Worm (Caenorhabditis elegans) whole organism, midembryonic: ENCODE measurements around the gene timm-17B.2.

ENCODE experiments used
- T22C8.4 ChIP-seq: fragments of 200-800 bp; sonication (Bioruptor generic); IDR thresholded peaks from 2 replicates; pipeline ENCODE4 v1.3.6; 2022; ENCODE audit warnings: missing genetic modification characterization, missing compliant biosample characterization
- cog-1 ChIP-seq: sonication (generic microtip); optimal IDR thresholded peaks from 2 replicates; lab custom pipeline; 2016; ENCODE audit warnings: missing genetic modification characterization, missing compliant biosample characterization
- flt-1 ChIP-seq: fragments of 200-800 bp; sonication (Bioruptor generic); IDR thresholded peaks from 2 replicates; pipeline ENCODE4 v1.3.6; 2022; ENCODE audit warnings: missing genetic modification characterization, missing compliant biosample characterization
- klf-2 ChIP-seq: fragments of 200-800 bp; sonication (Bioruptor generic); conservative IDR thresholded peaks from 2 replicates; pipeline ENCODE4 v1.3.6; 2022; ENCODE audit warnings: missing genetic modification reagents, missing genetic modification characterization, missing compliant biosample characterization
- med-1 ChIP-seq: sonication (generic microtip); optimal IDR thresholded peaks from 2 replicates; lab custom pipeline; 2017; ENCODE audit warnings: missing genetic modification characterization, mild to moderate bottlenecking, missing compliant biosample characterization, antibody characterized with exemption, missing genetic modification reagents; ENCODE audit not compliant: insufficient read depth
- ztf-23 ChIP-seq: fragments of 200-800 bp; sonication (Bioruptor generic); IDR thresholded peaks from 2 replicates; pipeline ENCODE4 v1.3.6; 2022; ENCODE audit warnings: missing genetic modification reagents, missing genetic modification characterization, missing compliant biosample characterization

- TF ChIP-seq klf-2 (GFP tag; lab: Robert Waterston, UW) (no peak), T22C8.4 (GFP tag; lab: Robert Waterston, UW) (no peak), ztf-23 (no peak), cog-1 (tag; lab: Kevin White, UChicago) (no peak), flt-1 (GFP tag; lab: Robert Waterston, UW) (no peak), med-1 (no peak)
These were observed 41.9 kb upstream of the timm-17B.2 start, which contains the start of gene F17E9.3 for ce11 chrIV:8354572-8354971.
